Fruit fly (Drosophila melanogaster) whole organism, pupa: ENCODE results near the gene Polr2A.

Experiments used
- CG17806 ChIP-seq: fragments of 200-800 bp; sonication (Bioruptor generic); optimal IDR thresholded peaks from 2 replicates; lab custom pipeline; 2018; ENCODE audit warnings: missing biosample characterization, mild to moderate bottlenecking, missing genetic modification characterization, moderate library complexity
- CG32121 ChIP-seq: fragments of 200-800 bp; sonication (Bioruptor generic); IDR thresholded peaks from 2 replicates; pipeline ENCODE4 v1.3.6; 2022; ENCODE audit warnings: missing biosample characterization, missing genetic modification characterization
- CG4496 ChIP-seq: fragments of 200-800 bp; sonication (Bioruptor generic); IDR thresholded peaks from 3 replicates; pipeline ENCODE4 v1.3.6; 2022; ENCODE audit warnings: missing biosample characterization, missing genetic modification characterization
- Ets98B ChIP-seq: fragments of 200-800 bp; sonication (Bioruptor generic); IDR thresholded peaks from 2 replicates; pipeline ENCODE4 v1.3.6; 2022; ENCODE audit warnings: missing biosample characterization, missing genetic modification characterization
- Pif1B ChIP-seq: fragments of 200-800 bp; sonication (Bioruptor generic); optimal IDR thresholded peaks from 3 replicates; lab custom pipeline; 2016; ENCODE audit warnings: missing biosample characterization, missing genetic modification characterization
- gl ChIP-seq: fragments of 200-800 bp; sonication (Bioruptor generic); optimal IDR thresholded peaks from 2 replicates; lab custom pipeline; 2018; ENCODE audit warnings: missing biosample characterization, mild to moderate bottlenecking, missing genetic modification characterization

dm6 chrX:11561450-11562040, 8.6 kb downstream of the Polr2A start, which contains the start of gene PGRP-SA:
- no peak; the same call in 1 of the 2 replicates for TF ChIP-seq Ets98B (GFP tag; lab: Robert Waterston, UW)
- TF ChIP-seq CG32121 (GFP tag; lab: Robert Waterston, UW) = no peak
- 0 out of 3 replicates have a peak, but pooled peaks have one; percentile 12 for TF ChIP-seq CG4496
- no peak for TF ChIP-seq gl
- no peak for TF ChIP-seq CG17806 (tag; lab: Kevin White, UChicago)
- TF ChIP-seq Pif1B (GFP tag; lab: Kevin White, UChicago) = no peak
